Worm (Caenorhabditis elegans) whole organism, late embryonic: ENCODE measurements around the gene unc-17.

Experiments used
- ceh-24 ChIP-seq: sonication (generic microtip); optimal IDR thresholded peaks from 2 replicates; lab custom pipeline; 2016; ENCODE audit warnings: mild to moderate bottlenecking, missing genetic modification characterization, missing compliant biosample characterization
- ceh-45 ChIP-seq: fragments of 200-800 bp; sonication (Bioruptor generic); IDR thresholded peaks from 2 replicates; pipeline ENCODE4 v1.3.6; 2022; ENCODE audit warnings: missing genetic modification reagents, missing genetic modification characterization, missing compliant biosample characterization
- eyg-1 ChIP-seq: sonication (generic microtip); optimal IDR thresholded peaks from 2 replicates; lab custom pipeline; 2016; ENCODE audit warnings: missing genotype, missing genetic modification characterization, missing compliant biosample characterization
- hlh-30 ChIP-seq: sonication (generic microtip); optimal IDR thresholded peaks from 2 replicates; lab custom pipeline; 2017; ENCODE audit warnings: antibody characterized with exemption, missing genetic modification characterization, missing compliant biosample characterization; ENCODE audit not compliant: insufficient read depth
- nfya-1 ChIP-seq: sonication (generic microtip); optimal IDR thresholded peaks from 2 replicates; lab custom pipeline; 2017; ENCODE audit warnings: missing genetic modification characterization, mild to moderate bottlenecking, missing compliant biosample characterization, antibody characterized with exemption, moderate library complexity
- pha-4 ChIP-seq: fragments of 150-350 bp; optimal IDR thresholded peaks from 2 replicates; lab custom pipeline; 2018; ENCODE audit warnings: missing biosample characterization, missing genetic modification reagents, missing genetic modification characterization
- unc-42 ChIP-seq: sonication (generic microtip); optimal IDR thresholded peaks from 2 replicates; lab custom pipeline; 2016; ENCODE audit warnings: missing genotype, missing genetic modification characterization, missing compliant biosample characterization

DNA sequence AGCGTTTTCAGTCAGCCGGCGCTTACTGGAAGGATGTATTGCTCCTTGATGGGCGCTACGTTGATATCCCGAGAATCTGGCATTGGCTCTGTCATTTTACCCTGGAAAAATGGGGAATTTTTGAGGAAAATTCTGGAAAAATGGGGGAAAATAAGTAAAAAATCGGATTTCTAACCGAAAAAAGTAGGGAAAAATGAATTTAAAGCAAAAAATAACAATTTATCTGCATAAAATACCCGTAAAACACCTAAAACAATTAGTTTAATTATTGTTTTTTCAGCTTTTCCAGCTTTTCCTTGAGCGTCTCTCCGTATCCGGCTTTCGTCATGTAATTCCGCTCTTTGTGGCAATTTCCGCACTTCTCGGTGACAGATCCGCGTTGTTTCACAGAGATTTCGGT, 26.0 kb downstream of the unc-17 start, which contains the start of gene Y37E11B.5:
- TF ChIP-seq eyg-1 (tag; lab: Kevin White, UChicago), result no peak
- TF ChIP-seq pha-4, result no peak
- no peak for TF ChIP-seq unc-42 (tag; lab: Kevin White, UChicago)
- TF ChIP-seq ceh-24 (tag; lab: Kevin White, UChicago), result no peak
- TF ChIP-seq hlh-30 (tag; lab: Kevin White, UChicago), result no peak
- TF ChIP-seq ceh-45 (GFP tag; lab: Robert Waterston, UW), result no peak
- no peak for TF ChIP-seq nfya-1 (tag; lab: Kevin White, UChicago)
